Worm (Caenorhabditis elegans) whole organism, L3 larva: ENCODE results near the gene wee-1.3.

Experiments used
- ama-1 ChIP-seq: fragments of 150-350 bp; optimal IDR thresholded peaks from 2 replicates; lab custom pipeline; 2018
- ceh-16 ChIP-seq: sonication (generic microtip); optimal IDR thresholded peaks from 2 replicates; lab custom pipeline; 2017; ENCODE audit warnings: missing biosample characterization, missing genetic modification characterization
- hmg-11 ChIP-seq: sonication (generic microtip); optimal IDR thresholded peaks from 2 replicates; lab custom pipeline; 2016; ENCODE audit warnings: missing genetic modification characterization, missing compliant biosample characterization
- lin-39 ChIP-seq: fragments of 150-350 bp; optimal IDR thresholded peaks from 2 replicates; lab custom pipeline; 2018; ENCODE audit warnings: missing biosample characterization, missing genetic modification reagents, missing genetic modification characterization
- mdl-1 ChIP-seq: fragments of 150-350 bp; optimal IDR thresholded peaks from 2 replicates; lab custom pipeline; 2014; ENCODE audit warnings: missing biosample characterization, missing genetic modification characterization
- nhr-11 ChIP-seq: fragments of 150-350 bp; optimal IDR thresholded peaks from 2 replicates; lab custom pipeline; 2014; ENCODE audit warnings: missing biosample characterization, missing genetic modification characterization
- nhr-237 ChIP-seq: fragments of 150-350 bp; optimal IDR thresholded peaks from 2 replicates; lab custom pipeline; 2014; ENCODE audit warnings: missing biosample characterization, missing genetic modification characterization
- sea-2 ChIP-seq: fragments of 150-350 bp; sonication (generic microtip); optimal IDR thresholded peaks from 4 replicates; lab custom pipeline; 2014; ENCODE audit warnings: missing biosample characterization, missing genetic modification reagents, missing genetic modification characterization
- tbx-2 ChIP-seq: sonication (generic microtip); optimal IDR thresholded peaks from 2 replicates; lab custom pipeline; 2016; ENCODE audit warnings: mild to moderate bottlenecking, missing genetic modification characterization, missing compliant biosample characterization

- no peak for TF ChIP-seq sea-2 (GFP tag; lab: Kevin White, UChicago)
- TF ChIP-seq ceh-16, result no peak
- TF ChIP-seq mdl-1 (tag; lab: Kevin White, UChicago), result no peak
- no peak for TF ChIP-seq hmg-11 (tag; lab: Kevin White, UChicago)
- no peak for TF ChIP-seq tbx-2
- TF ChIP-seq nhr-237 (tag; lab: Kevin White, UChicago), result no peak
- TF ChIP-seq lin-39 (tag; lab: Kevin White, UChicago), result no peak
- no peak for TF ChIP-seq ama-1 (lab: Kevin White, UChicago)
- no peak for TF ChIP-seq nhr-11 (tag; lab: Kevin White, UChicago)
Measured at ce11 chrII:9679842-9680241, 36.4 kb downstream of the wee-1.3 start.
